Worm (Caenorhabditis elegans): ENCODE measurements around the gene ZK757.2.

DNA sequence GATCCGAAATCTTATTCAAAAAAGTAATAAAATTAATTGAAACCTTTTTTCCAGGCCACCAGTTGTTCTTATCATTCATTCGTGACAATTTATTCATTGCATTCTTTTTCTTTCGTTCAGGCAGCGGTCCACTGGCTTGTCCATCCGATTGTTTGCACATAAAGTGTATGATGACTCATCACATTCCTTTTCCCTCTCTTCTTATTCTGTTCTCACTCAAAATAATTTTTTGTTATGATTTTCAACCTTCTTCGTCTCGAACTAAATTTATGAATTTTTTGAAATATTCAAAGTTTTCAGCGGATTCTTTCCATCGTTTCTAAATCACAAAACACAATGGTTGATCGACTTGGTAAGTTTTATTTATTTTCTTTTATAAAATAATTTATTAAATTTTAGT is 48.2 kb downstream of the ZK757.2 start, which contains the start of gene ZK632.12:
- TF ChIP-seq flt-1 (GFP tag; IDR thresholded peaks at IDR 0.05), result no peak
- TF ChIP-seq ztf-23 (GFP tag; IDR thresholded peaks at IDR 0.05), result no peak
- no peak for TF ChIP-seq ztf-29 (GFP tag; IDR thresholded peaks at IDR 0.05)
- TF ChIP-seq T22C8.4 (GFP tag; IDR thresholded peaks at IDR 0.05), result no peak
- TF ChIP-seq klf-2 (GFP tag; conservative IDR thresholded peaks at IDR 0.05), result no peak
- no peak for TF ChIP-seq med-1 (GFP tag; optimal IDR thresholded peaks at IDR 0.05; ENCODE audit: insufficient read depth)
- TF ChIP-seq ref-1 (GFP tag; conservative IDR thresholded peaks at IDR 0.05), result no peak
- no peak for TF ChIP-seq tab-1 (GFP tag; IDR thresholded peaks at IDR 0.05)

Measured in whole organism, midembryonic.